Worm (Caenorhabditis elegans): Measurements from ENCODE around the gene srv-2.

DNA sequence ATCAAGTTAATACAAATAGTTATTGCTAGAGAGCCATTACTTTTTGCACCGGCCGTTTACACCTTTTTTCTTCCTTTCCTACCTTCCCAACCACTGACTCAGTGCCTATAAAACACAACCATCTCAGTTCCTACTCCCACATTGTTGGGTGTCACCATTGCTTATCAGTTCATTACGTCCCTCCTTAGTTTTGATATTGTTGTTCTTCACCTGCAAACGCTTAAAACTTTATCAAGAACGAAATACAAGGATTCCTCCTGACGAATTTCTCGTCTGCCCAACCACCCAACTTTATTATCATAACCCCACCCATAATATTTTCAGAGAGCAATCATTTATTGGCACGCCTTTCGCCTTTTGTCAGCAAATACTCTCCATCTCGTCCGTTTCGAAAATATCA is 25.0 kb upstream of the srv-2 start:
- no peak for TF ChIP-seq unc-86 (tag; optimal IDR thresholded peaks at IDR 0.05)
- TF ChIP-seq alr-1 (tag; optimal IDR thresholded peaks at IDR 0.05; ENCODE audit: borderline replicate concordance), result no peak
- no peak for TF ChIP-seq zag-1 (tag; optimal IDR thresholded peaks at IDR 0.05)
- TF ChIP-seq nhr-12 (tag; optimal IDR thresholded peaks at IDR 0.05), result no peak
- no peak for TF ChIP-seq skn-1 (tag; optimal IDR thresholded peaks at IDR 0.05)
- TF ChIP-seq ztf-11 (tag; optimal IDR thresholded peaks at IDR 0.05), result no peak
- no peak for TF ChIP-seq unc-130 (tag; optimal IDR thresholded peaks at IDR 0.05)
- no peak for TF ChIP-seq nhr-85 (tag)
